Worm (Caenorhabditis elegans) whole organism, late embryonic: ENCODE measurements around the gene trpp-1.

Experiments used
- C08G9.2 ChIP-seq: sonication (generic microtip); optimal IDR thresholded peaks from 2 replicates; lab custom pipeline; 2016; ENCODE audit warnings: mild to moderate bottlenecking, missing genetic modification characterization, moderate library complexity, missing compliant biosample characterization
- K02D7.2 ChIP-seq: sonication (generic microtip); optimal IDR thresholded peaks from 2 replicates; lab custom pipeline; 2017; ENCODE audit warnings: mild to moderate bottlenecking, missing genetic modification characterization, missing compliant biosample characterization
- ceh-14 ChIP-seq: sonication (generic microtip); optimal IDR thresholded peaks from 2 replicates; lab custom pipeline; 2016; ENCODE audit warnings: missing genotype, missing genetic modification characterization, missing compliant biosample characterization
- ceh-31 ChIP-seq: sonication (generic microtip); optimal IDR thresholded peaks from 2 replicates; lab custom pipeline; 2016; ENCODE audit warnings: missing genetic modification characterization, missing compliant biosample characterization
- ceh-45 ChIP-seq: fragments of 200-800 bp; sonication (Bioruptor generic); IDR thresholded peaks from 2 replicates; pipeline ENCODE4 v1.3.6; 2022; ENCODE audit warnings: missing genetic modification reagents, missing genetic modification characterization, missing compliant biosample characterization
- ceh-9 ChIP-seq: sonication (generic microtip); optimal IDR thresholded peaks from 2 replicates; lab custom pipeline; 2016; ENCODE audit warnings: mild to moderate bottlenecking, missing genetic modification characterization, inconsistent platforms, missing compliant biosample characterization
- che-1 ChIP-seq: sonication (generic microtip); optimal IDR thresholded peaks from 2 replicates; lab custom pipeline; 2016; ENCODE audit warnings: mild to moderate bottlenecking, missing genetic modification characterization, missing compliant biosample characterization
- dmd-4 ChIP-seq: sonication (generic microtip); optimal IDR thresholded peaks from 2 replicates; lab custom pipeline; 2016; ENCODE audit warnings: borderline replicate concordance, missing genetic modification characterization, missing compliant biosample characterization
- dve-1 ChIP-seq: sonication (generic microtip); optimal IDR thresholded peaks from 2 replicates; lab custom pipeline; 2017; ENCODE audit warnings: antibody characterized with exemption, mild to moderate bottlenecking, missing genetic modification characterization, missing compliant biosample characterization
- elt-4 ChIP-seq: sonication (generic microtip); optimal IDR thresholded peaks from 2 replicates; lab custom pipeline; 2016; ENCODE audit warnings: missing genetic modification characterization, missing compliant biosample characterization
- ets-4 ChIP-seq: sonication (generic microtip); optimal IDR thresholded peaks from 2 replicates; lab custom pipeline; 2016; ENCODE audit warnings: missing genetic modification characterization, missing compliant biosample characterization
- eyg-1 ChIP-seq: sonication (generic microtip); optimal IDR thresholded peaks from 2 replicates; lab custom pipeline; 2016; ENCODE audit warnings: missing genotype, missing genetic modification characterization, missing compliant biosample characterization
- fax-1 ChIP-seq: sonication (generic microtip); optimal IDR thresholded peaks from 2 replicates; lab custom pipeline; 2016; ENCODE audit warnings: missing genotype, missing genetic modification characterization, missing compliant biosample characterization
- gmeb-2 ChIP-seq: sonication (generic microtip); optimal IDR thresholded peaks from 2 replicates; lab custom pipeline; 2016; ENCODE audit warnings: missing genetic modification characterization, inconsistent platforms, missing compliant biosample characterization
- hlh-30 ChIP-seq: sonication (generic microtip); optimal IDR thresholded peaks from 2 replicates; lab custom pipeline; 2017; ENCODE audit warnings: antibody characterized with exemption, missing genetic modification characterization, missing compliant biosample characterization; ENCODE audit not compliant: insufficient read depth
- madf-2 ChIP-seq: sonication (generic microtip); optimal IDR thresholded peaks from 2 replicates; lab custom pipeline; 2017; ENCODE audit warnings: missing genetic modification characterization, missing compliant biosample characterization
- nfya-1 ChIP-seq: sonication (generic microtip); optimal IDR thresholded peaks from 2 replicates; lab custom pipeline; 2017; ENCODE audit warnings: missing genetic modification characterization, mild to moderate bottlenecking, missing compliant biosample characterization, antibody characterized with exemption, moderate library complexity
- nhr-11 ChIP-seq: fragments of 150-350 bp; optimal IDR thresholded peaks from 2 replicates; lab custom pipeline; 2014; ENCODE audit warnings: missing biosample characterization, missing genetic modification characterization
- pag-3 ChIP-seq: sonication (generic microtip); optimal IDR thresholded peaks from 2 replicates; lab custom pipeline; 2016; ENCODE audit warnings: missing compliant biosample characterization, missing genetic modification characterization, borderline replicate concordance
- pat-9 ChIP-seq: fragments of 200-800 bp; sonication (Bioruptor generic); optimal IDR thresholded peaks from 2 replicates; lab custom pipeline; 2018; ENCODE audit warnings: mild to moderate bottlenecking, missing genetic modification characterization, moderate library complexity, missing compliant biosample characterization
- pha-4 ChIP-seq: fragments of 150-350 bp; optimal IDR thresholded peaks from 2 replicates; lab custom pipeline; 2018; ENCODE audit warnings: missing biosample characterization, missing genetic modification reagents, missing genetic modification characterization
- rnt-1 ChIP-seq: sonication (generic microtip); optimal IDR thresholded peaks from 2 replicates; lab custom pipeline; 2016; ENCODE audit warnings: missing genetic modification characterization, missing compliant biosample characterization
- sox-4 ChIP-seq: sonication (generic microtip); optimal IDR thresholded peaks from 2 replicates; lab custom pipeline; 2017; ENCODE audit warnings: mild to moderate bottlenecking, missing genetic modification characterization, inconsistent platforms, missing compliant biosample characterization
- syd-9 ChIP-seq: sonication (generic microtip); optimal IDR thresholded peaks from 2 replicates; lab custom pipeline; 2016; ENCODE audit warnings: mild to moderate bottlenecking, missing genetic modification characterization, moderate library complexity, missing compliant biosample characterization
- tbx-2 ChIP-seq: sonication (generic microtip); optimal IDR thresholded peaks from 2 replicates; lab custom pipeline; 2016; ENCODE audit warnings: missing genetic modification characterization, missing compliant biosample characterization
- ttx-3 ChIP-seq: sonication (generic microtip); optimal IDR thresholded peaks from 2 replicates; lab custom pipeline; 2016; ENCODE audit warnings: missing genetic modification reagents, missing genetic modification characterization, missing compliant biosample characterization
- zip-5 ChIP-seq: sonication (generic microtip); optimal IDR thresholded peaks from 2 replicates; lab custom pipeline; 2016; ENCODE audit warnings: missing genetic modification characterization, missing compliant biosample characterization

The trpp-1 gene

ce11 chrV:242518-242917, 41.1 kb downstream of the trpp-1 start, which contains the start of gene R02C2.7:
Gene R02C2.7, minus strand, starts transcription at chrV:242618.
- TF ChIP-seq nhr-11 (tag; lab: Kevin White, UChicago), result no peak
- TF ChIP-seq madf-2 (tag; lab: Kevin White, UChicago), result no peak
- no peak for TF ChIP-seq ceh-9 (tag; lab: Kevin White, UChicago)
- no peak for TF ChIP-seq rnt-1 (tag; lab: Kevin White, UChicago)
- no peak for TF ChIP-seq tbx-2 (tag; lab: Kevin White, UChicago)
- no peak for TF ChIP-seq ceh-45
- no peak for TF ChIP-seq elt-4 (tag; lab: Kevin White, UChicago)
- no peak for TF ChIP-seq ceh-31
- no peak for TF ChIP-seq dmd-4 (tag; lab: Kevin White, UChicago)
- no peak for TF ChIP-seq syd-9
- TF ChIP-seq ceh-14 (tag; lab: Kevin White, UChicago), result no peak
- no peak for TF ChIP-seq C08G9.2
- no peak for TF ChIP-seq hlh-30 (tag; lab: Kevin White, UChicago)

ce11 chrV:246097-246496, 44.7 kb downstream of the trpp-1 start, which contains the start of gene kin-34:
Gene kin-34, minus strand, starts transcription at chrV:246197.
- no peak for TF ChIP-seq pat-9 (tag; lab: Kevin White, UChicago)
- no peak for TF ChIP-seq ceh-14 (tag; lab: Kevin White, UChicago)
- no peak for TF ChIP-seq sox-4
- TF ChIP-seq rnt-1 (tag; lab: Kevin White, UChicago), result no peak
- TF ChIP-seq eyg-1 (tag; lab: Kevin White, UChicago), result no peak
- no peak for TF ChIP-seq che-1 (tag; lab: Kevin White, UChicago)
- no peak for TF ChIP-seq pag-3 (tag; lab: Kevin White, UChicago)
- no peak for TF ChIP-seq fax-1
- no peak for TF ChIP-seq K02D7.2 (tag; lab: Kevin White, UChicago)
- TF ChIP-seq zip-5, result no peak

ce11 chrV:247576-247975, 46.2 kb downstream of the trpp-1 start:
- TF ChIP-seq nhr-11 (tag; lab: Kevin White, UChicago), result no peak
- peak; percentile 92 for TF ChIP-seq nfya-1 (tag; lab: Kevin White, UChicago)
- no peak for TF ChIP-seq sox-4
- no peak for TF ChIP-seq gmeb-2 (tag; lab: Kevin White, UChicago)
- no peak for TF ChIP-seq ttx-3
- TF ChIP-seq pha-4 (tag; lab: Kevin White, UChicago), result no peak

ce11 chrV:248636-249035, 47.2 kb downstream of the trpp-1 start:
- TF ChIP-seq dve-1 (tag; lab: Kevin White, UChicago) (peak; percentile 65), ets-4 (tag; lab: Kevin White, UChicago) (no peak)

- TF ChIP-seq ceh-31, result no peak
Measured at ce11 chrV:251652-252051, 50.3 kb downstream of the trpp-1 start, which contains the start of gene oac-39. Gene oac-39, minus strand, starts transcription at chrV:251752.
